Worm (Caenorhabditis elegans) whole organism, L1 larva: ENCODE results near the gene flwr-1.
A peak's percentile ranks its signal among the peaks of the same experiment; 100 is the strongest.

Experiments used
- C04F5.9 ChIP-seq: sonication (generic microtip); optimal IDR thresholded peaks from 2 replicates; lab custom pipeline; 2016; ENCODE audit warnings: missing genetic modification characterization, missing compliant biosample characterization
- C16A3.4 ChIP-seq: fragments of 150-350 bp; optimal IDR thresholded peaks from 2 replicates; lab custom pipeline; 2014; ENCODE audit warnings: missing biosample characterization, missing genetic modification characterization
- F16B12.6 ChIP-seq: fragments of 150-350 bp; optimal IDR thresholded peaks from 2 replicates; lab custom pipeline; 2014; ENCODE audit warnings: missing biosample characterization, missing genetic modification characterization
- aly-2 ChIP-seq: fragments of 150-350 bp; optimal IDR thresholded peaks from 2 replicates; lab custom pipeline; 2014; ENCODE audit warnings: missing biosample characterization, missing genetic modification characterization
- blmp-1 ChIP-seq: fragments of 150-350 bp; optimal IDR thresholded peaks from 2 replicates; lab custom pipeline; 2014; ENCODE audit warnings: missing biosample characterization, missing genetic modification characterization
- ceh-82 ChIP-seq, 3 experiments: fragments of 150-350 bp in 1 of 3; sonication (generic microtip) in 2 of 3; optimal IDR thresholded peaks; 2 replicates each; lab custom pipeline; 2014 to 2017; ENCODE audit warnings: missing biosample characterization in 3 of 3, missing genetic modification characterization in 3 of 3
- ceh-90 ChIP-seq: sonication (generic microtip); optimal IDR thresholded peaks from 2 replicates; lab custom pipeline; 2016; ENCODE audit warnings: missing genetic modification characterization, missing compliant biosample characterization
- ces-1 ChIP-seq: fragments of 150-350 bp; optimal IDR thresholded peaks from 2 replicates; lab custom pipeline; 2014; ENCODE audit warnings: missing biosample characterization, missing genetic modification reagents, missing genetic modification characterization
- dpl-1 ChIP-seq, 3 experiments: fragments of 150-350 bp in 2 of 3; sonication (generic microtip) in 1 of 3; optimal IDR thresholded peaks; 2 replicates each; lab custom pipeline; 2014 to 2017; ENCODE audit warnings: missing biosample characterization in 3 of 3, missing genetic modification characterization in 3 of 3, missing genetic modification reagents in 3 of 3
- efl-1 ChIP-seq, 4 experiments: fragments of 150-350 bp; optimal IDR thresholded peaks in 3 of 4; peaks in 1 of 4; 1 replicate in 1 of 4; 2 replicates in 3 of 4; lab custom pipeline; 2014; ENCODE audit warnings: missing biosample characterization in 2 of 4, missing genetic modification characterization in 2 of 4, missing genetic modification reagents in 2 of 4
- elt-2 ChIP-seq: sonication (generic microtip); optimal IDR thresholded peaks from 2 replicates; lab custom pipeline; 2016; ENCODE audit warnings: missing genetic modification characterization, mild to moderate bottlenecking, inconsistent platforms, missing compliant biosample characterization, missing genetic modification reagents
- ets-5 ChIP-seq: fragments of 200-800 bp; sonication (Bioruptor generic); IDR thresholded peaks from 2 replicates; pipeline ENCODE4 v1.3.6; 2022; ENCODE audit warnings: missing genetic modification characterization, missing compliant biosample characterization
- fkh-4 ChIP-seq: sonication (generic microtip); optimal IDR thresholded peaks from 2 replicates; lab custom pipeline; 2016; ENCODE audit warnings: missing compliant biosample characterization, missing genetic modification characterization, borderline replicate concordance
- fkh-8 ChIP-seq: sonication (generic microtip); optimal IDR thresholded peaks from 2 replicates; lab custom pipeline; 2016; ENCODE audit warnings: mild to moderate bottlenecking, missing genetic modification characterization, missing compliant biosample characterization
- fos-1 ChIP-seq: fragments of 150-350 bp; optimal IDR thresholded peaks from 2 replicates; lab custom pipeline; 2014; ENCODE audit warnings: missing biosample characterization, missing genetic modification characterization
- grh-1 ChIP-seq: fragments of 200-800 bp; sonication (Bioruptor generic); IDR thresholded peaks from 2 replicates; pipeline ENCODE4 v1.3.6; 2022; ENCODE audit warnings: missing genetic modification reagents, missing genetic modification characterization, missing compliant biosample characterization
- hpl-2 ChIP-seq: fragments of 150-350 bp; optimal IDR thresholded peaks from 2 replicates; lab custom pipeline; 2014; ENCODE audit warnings: missing biosample characterization, missing genetic modification reagents, missing genetic modification characterization
- isw-1 ChIP-seq: fragments of 200-800 bp; sonication (Bioruptor generic); IDR thresholded peaks from 2 replicates; pipeline ENCODE4 v1.3.6; 2022; ENCODE audit warnings: missing genetic modification characterization, missing compliant biosample characterization
- lin-13 ChIP-seq: fragments of 150-350 bp; optimal IDR thresholded peaks from 2 replicates; lab custom pipeline; 2014; ENCODE audit warnings: missing biosample characterization, missing genetic modification reagents, missing genetic modification characterization
- lin-14 ChIP-seq: fragments of 200-800 bp; sonication (Bioruptor generic); optimal IDR thresholded peaks from 2 replicates; lab custom pipeline; 2018; ENCODE audit warnings: mild to moderate bottlenecking, missing genetic modification characterization, moderate library complexity, missing compliant biosample characterization
- lin-15B ChIP-seq: fragments of 150-350 bp; sonication (generic microtip); optimal IDR thresholded peaks from 3 replicates; lab custom pipeline; 2014; ENCODE audit warnings: missing biosample characterization, missing genetic modification characterization
- lin-35 ChIP-seq, 2 experiments: fragments of 150-350 bp; optimal IDR thresholded peaks; 2 replicates each; lab custom pipeline; 2014; ENCODE audit warnings: missing biosample characterization in 2 of 2, missing genetic modification characterization in 2 of 2, missing genetic modification reagents in 2 of 2
- lir-3 ChIP-seq: sonication (generic microtip); optimal IDR thresholded peaks from 2 replicates; lab custom pipeline; 2016; ENCODE audit warnings: mild to moderate bottlenecking, missing genetic modification characterization, moderate library complexity, missing compliant biosample characterization; ENCODE audit not compliant: poor library complexity
- lsy-2 ChIP-seq, 2 experiments: fragments of 150-350 bp; optimal IDR thresholded peaks; 2 replicates each; lab custom pipeline; 2014; ENCODE audit warnings: missing biosample characterization in 2 of 2, missing genetic modification characterization in 2 of 2
- mab-9 ChIP-seq: fragments of 200-800 bp; sonication (Bioruptor generic); IDR thresholded peaks from 2 replicates; pipeline ENCODE4 v1.3.6; 2022; ENCODE audit warnings: missing genetic modification reagents, missing genetic modification characterization, missing compliant biosample characterization
- mef-2 ChIP-seq: fragments of 150-350 bp; optimal IDR thresholded peaks from 2 replicates; lab custom pipeline; 2014; ENCODE audit warnings: missing biosample characterization, missing genetic modification characterization
- nhr-12 ChIP-seq: sonication (generic microtip); optimal IDR thresholded peaks from 2 replicates; lab custom pipeline; 2017; ENCODE audit warnings: missing biosample characterization, missing genetic modification characterization
- nhr-47 ChIP-seq: sonication (generic microtip); optimal IDR thresholded peaks from 2 replicates; lab custom pipeline; 2016; ENCODE audit warnings: mild to moderate bottlenecking, missing genetic modification characterization, moderate library complexity, missing compliant biosample characterization
- nhr-77 ChIP-seq: fragments of 150-350 bp; optimal IDR thresholded peaks from 2 replicates; lab custom pipeline; 2014; ENCODE audit warnings: missing biosample characterization, missing genetic modification characterization
- nhr-90 ChIP-seq: sonication (generic microtip); optimal IDR thresholded peaks from 2 replicates; lab custom pipeline; 2016; ENCODE audit warnings: mild to moderate bottlenecking, missing genetic modification characterization, missing compliant biosample characterization; ENCODE audit not compliant: poor library complexity
- pqm-1 ChIP-seq: sonication (generic microtip); optimal IDR thresholded peaks from 3 replicates; lab custom pipeline; 2017; ENCODE audit warnings: missing biosample characterization, missing genetic modification characterization
- rnt-1 ChIP-seq: sonication (generic microtip); optimal IDR thresholded peaks from 2 replicates; lab custom pipeline; 2016; ENCODE audit warnings: mild to moderate bottlenecking, missing genetic modification characterization, moderate library complexity, missing compliant biosample characterization
- skn-1 ChIP-seq: fragments of 150-350 bp; optimal IDR thresholded peaks from 2 replicates; lab custom pipeline; 2014; ENCODE audit warnings: missing biosample characterization, missing genetic modification characterization
- snu-23 ChIP-seq: sonication (generic microtip); optimal IDR thresholded peaks from 2 replicates; lab custom pipeline; 2016; ENCODE audit warnings: missing genetic modification characterization, missing compliant biosample characterization
- sptf-1 ChIP-seq: fragments of 150-350 bp; optimal IDR thresholded peaks from 2 replicates; lab custom pipeline; 2014; ENCODE audit warnings: missing biosample characterization, missing genetic modification characterization
- swsn-7 ChIP-seq: sonication (generic microtip); optimal IDR thresholded peaks from 2 replicates; lab custom pipeline; 2016; ENCODE audit warnings: missing genetic modification characterization, missing compliant biosample characterization
- tlp-1 ChIP-seq: fragments of 150-350 bp; optimal IDR thresholded peaks from 2 replicates; lab custom pipeline; 2014; ENCODE audit warnings: missing biosample characterization, missing genetic modification characterization
- unc-130 ChIP-seq: fragments of 150-350 bp; optimal IDR thresholded peaks from 2 replicates; lab custom pipeline; 2017; ENCODE audit warnings: missing biosample characterization, missing genetic modification characterization, inconsistent platforms
- unc-62 ChIP-seq: fragments of 150-350 bp; optimal IDR thresholded peaks from 2 replicates; lab custom pipeline; 2014; ENCODE audit warnings: missing biosample characterization, missing genetic modification reagents, missing genetic modification characterization
- unc-86 ChIP-seq: sonication (generic microtip); optimal IDR thresholded peaks from 2 replicates; lab custom pipeline; 2016; ENCODE audit warnings: missing genetic modification characterization, missing compliant biosample characterization
- unc-98 ChIP-seq: fragments of 200-800 bp; sonication (Bioruptor generic); IDR thresholded peaks from 2 replicates; pipeline ENCODE4 v1.3.6; 2022; ENCODE audit warnings: missing genetic modification characterization, missing compliant biosample characterization
- zip-4 ChIP-seq: fragments of 200-800 bp; sonication (Bioruptor generic); optimal IDR thresholded peaks from 2 replicates; lab custom pipeline; 2018; ENCODE audit warnings: mild to moderate bottlenecking, missing genetic modification characterization, moderate library complexity, missing compliant biosample characterization
- ztf-11 ChIP-seq, 2 experiments: sonication (generic microtip); optimal IDR thresholded peaks; 2 replicates each; lab custom pipeline; 2016 to 2017; ENCODE audit warnings: missing genetic modification characterization in 2 of 2, missing biosample characterization in 1 of 2, missing compliant biosample characterization in 1 of 2

flwr-1 gene

ce11 chrX:14983274-14983673 lies 13.2 kb upstream of the flwr-1 start, which contains the start of gene rbg-1 (continued):
- no peak for TF ChIP-seq aly-2 (tag; lab: Kevin White, UChicago)
- peak; percentile 11 for TF ChIP-seq hpl-2 (GFP tag; lab: Kevin White, UChicago)
- TF ChIP-seq lin-15B (tag; lab: Kevin White, UChicago) = peak; percentile 60
- TF ChIP-seq unc-98 = no peak
- TF ChIP-seq lin-35 (GFP tag; optimal IDR thresholded peaks at IDR 0.05; lab: Kevin White, UChicago) = peak; percentile 57 to 84
- TF ChIP-seq mef-2 (tag; lab: Kevin White, UChicago) = peak; percentile 10
- TF ChIP-seq nhr-77 (tag; lab: Kevin White, UChicago) = no peak
- TF ChIP-seq pqm-1 (tag; lab: Kevin White, UChicago) = no peak
- peak; percentile 79 for TF ChIP-seq C16A3.4 (tag; lab: Kevin White, UChicago)
- TF ChIP-seq unc-130 (tag; lab: Kevin White, UChicago) = peak; percentile 82
- peak; percentile 54 for TF ChIP-seq skn-1
- peak; percentile 60 to 68 for TF ChIP-seq lsy-2 (tag; optimal IDR thresholded peaks at IDR 0.05; lab: Kevin White, UChicago)
- TF ChIP-seq tlp-1 = no peak
- no peak for TF ChIP-seq ceh-90 (tag; lab: Kevin White, UChicago)
- no peak for TF ChIP-seq ces-1 (GFP tag; lab: Kevin White, UChicago)
- TF ChIP-seq fos-1 (tag; lab: Kevin White, UChicago) = peak; percentile 8
- peak in 2 of 3 experiments; percentile 39 to 77 for TF ChIP-seq ceh-82 (tag; optimal IDR thresholded peaks at IDR 0.05; lab: Kevin White, UChicago)
- TF ChIP-seq efl-1 (optimal IDR thresholded peaks at IDR 0.05; lab: Kevin White, UChicago) = peak; percentile 47 to 58
- peak; percentile 22 to 95 for TF ChIP-seq efl-1 (GFP tag; optimal IDR thresholded peaks at IDR 0.05 in 1 of 2; lab: Kevin White, UChicago)
- no peak for TF ChIP-seq zip-4 (GFP tag; lab: Kevin White, UChicago)
- TF ChIP-seq unc-62 (GFP tag; lab: Kevin White, UChicago) = no peak
- no peak for TF ChIP-seq nhr-12 (tag; lab: Kevin White, UChicago)
- no peak for TF ChIP-seq grh-1 (GFP tag; lab: Robert Waterston, UW)
- TF ChIP-seq elt-2 (tag; lab: Kevin White, UChicago) = peak; percentile 1
- peak; percentile 40; the same call in 1 of the 2 replicates for TF ChIP-seq isw-1
- peak; percentile 66 for TF ChIP-seq fkh-8 (tag; lab: Kevin White, UChicago)
- TF ChIP-seq unc-86 (tag; lab: Kevin White, UChicago) = peak; percentile 53
- TF ChIP-seq nhr-47 (tag; lab: Kevin White, UChicago) = peak; percentile 65
- TF ChIP-seq dpl-1 (GFP tag; optimal IDR thresholded peaks at IDR 0.05; lab: Kevin White, UChicago) = peak; percentile 48 to 62 (median 57)
- TF ChIP-seq ztf-11 (tag; optimal IDR thresholded peaks at IDR 0.05; lab: Kevin White, UChicago) = no peak
- peak; percentile 88 for TF ChIP-seq snu-23 (GFP tag; lab: Kevin White, UChicago)
- peak; percentile 68 for TF ChIP-seq lin-13 (GFP tag; lab: Kevin White, UChicago)
- peak; percentile 73 for TF ChIP-seq blmp-1 (tag; lab: Kevin White, UChicago)
- TF ChIP-seq sptf-1 (tag; lab: Kevin White, UChicago) = no peak
- TF ChIP-seq C04F5.9 (tag; lab: Kevin White, UChicago) = no peak
- peak; percentile 70 for TF ChIP-seq swsn-7 (tag; lab: Kevin White, UChicago)
- TF ChIP-seq nhr-90 (tag; lab: Kevin White, UChicago) = peak; percentile 49
- no peak for TF ChIP-seq F16B12.6 (tag; lab: Kevin White, UChicago)
- TF ChIP-seq lin-14 = peak; percentile 91
- TF ChIP-seq fkh-4 (tag; lab: Kevin White, UChicago) = no peak
- peak; percentile 21 for TF ChIP-seq lir-3
- TF ChIP-seq rnt-1 = peak; percentile 78
- TF ChIP-seq ets-5 (GFP tag; lab: Robert Waterston, UW) = no peak
- TF ChIP-seq mab-9 (GFP tag; lab: Robert Waterston, UW) = no peak
